Worm (Caenorhabditis elegans) whole organism, late embryonic: ENCODE data around the gene C01C4.3.

Experiments
- gmeb-2 ChIP-seq: sonication (generic microtip); optimal IDR thresholded peaks from 2 replicates; lab custom pipeline; 2016; ENCODE audit warnings: missing genetic modification characterization, inconsistent platforms, missing compliant biosample characterization
- nfya-1 ChIP-seq: sonication (generic microtip); optimal IDR thresholded peaks from 2 replicates; lab custom pipeline; 2017; ENCODE audit warnings: missing genetic modification characterization, mild to moderate bottlenecking, missing compliant biosample characterization, antibody characterized with exemption, moderate library complexity
- pqm-1 ChIP-seq: sonication (generic microtip); optimal IDR thresholded peaks from 2 replicates; lab custom pipeline; 2016; ENCODE audit warnings: missing genetic modification characterization, missing compliant biosample characterization

ce11 chrX:3655972-3656371 lies 40.7 kb upstream of the C01C4.3 start, which contains the start of gene R11G1.7:
- no peak for TF ChIP-seq pqm-1
- no peak for TF ChIP-seq gmeb-2
- TF ChIP-seq nfya-1: no peak
